Worm (Caenorhabditis elegans): ENCODE results near the gene C34D4.10.

The C34D4.10 gene

DNA sequence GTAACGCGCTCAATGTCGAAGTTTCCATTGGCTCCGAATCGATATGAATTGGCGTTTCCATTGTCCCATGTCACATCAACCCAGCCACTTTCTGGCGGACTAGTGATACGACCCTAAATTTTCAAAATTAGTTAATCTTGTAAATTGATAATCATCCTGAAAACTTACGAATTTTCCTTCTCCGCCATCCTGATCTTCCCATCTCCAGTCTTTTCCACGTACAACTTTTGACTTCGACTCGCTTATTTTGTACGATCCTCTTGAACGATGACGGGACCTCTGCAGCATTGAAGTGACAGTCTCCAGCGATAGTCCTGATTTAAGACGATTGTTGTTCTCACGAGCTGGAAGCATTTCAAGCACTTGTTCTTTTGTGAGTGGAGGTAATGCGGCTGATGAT, 17.9 kb upstream of the C34D4.10 start:
- TF ChIP-seq unc-62 (GFP tag; optimal IDR thresholded peaks at IDR 0.05 in 1 of 2) (peak in 1 of 2 experiments; percentile 97), unc-62 (tag; optimal IDR thresholded peaks at IDR 0.05) (no peak), dmd-8 (GFP tag; IDR thresholded peaks at IDR 0.05) (no peak)

ce11 chrIV:7133983-7134382, 12.8 kb upstream of the C34D4.10 start, which contains the start of gene mutd-1:
Gene mutd-1 (minus strand): TSS chrIV:7134083.
- TF ChIP-seq daf-19 (GFP tag; conservative IDR thresholded peaks at IDR 0.05) (no peak), aha-1 (tag) (peak; percentile 1), lsy-2 (tag; optimal IDR thresholded peaks at IDR 0.05) (peak in 1 of 2 experiments; percentile 6)

- TF ChIP-seq lin-1 (GFP tag; IDR thresholded peaks at IDR 0.05) (no peak), tag-97 (GFP tag; IDR thresholded peaks at IDR 0.05) (no peak), F10B5.3 (tag; optimal IDR thresholded peaks at IDR 0.05) (no peak), lin-39 (tag; optimal IDR thresholded peaks at IDR 0.05) (no peak), nhr-42 (GFP tag; IDR thresholded peaks at IDR 0.05) (no peak), ama-1 (optimal IDR thresholded peaks at IDR 0.05) (peak; percentile 11), ztf-11 (tag; optimal IDR thresholded peaks at IDR 0.05) (no peak), egl-27 (tag; optimal IDR thresholded peaks at IDR 0.05) (no peak), nhr-25 (tag; optimal IDR thresholded peaks at IDR 0.05; ENCODE audit: borderline replicate concordance, insufficient read depth) (no peak), rbr-2 (tag; optimal IDR thresholded peaks at IDR 0.05) (no peak), ZK546.5 (tag; optimal IDR thresholded peaks at IDR 0.05) (no peak), pha-4 (GFP tag; IDR thresholded peaks at IDR 0.05) (no peak), pha-4 (tag; optimal IDR thresholded peaks at IDR 0.05) (no peak), daf-8 (GFP tag; IDR thresholded peaks at IDR 0.05) (no peak), dpl-1 (GFP tag; optimal IDR thresholded peaks at IDR 0.05) (peak; percentile 33), skn-1 (tag; optimal IDR thresholded peaks at IDR 0.05) (no peak), R02D3.7 (tag; optimal IDR thresholded peaks at IDR 0.05) (no peak), ztf-7 (tag; optimal IDR thresholded peaks at IDR 0.05) (no peak), lin-38 (GFP tag; IDR thresholded peaks at IDR 0.05) (no peak), fos-1 (tag; optimal IDR thresholded peaks at IDR 0.05) (no peak), nhr-102 (tag; optimal IDR thresholded peaks at IDR 0.05) (no peak), hmg-1.1 (GFP tag; IDR thresholded peaks at IDR 0.05) (no peak), spr-1 (tag; optimal IDR thresholded peaks at IDR 0.05) (no peak), unc-62 (GFP tag; optimal IDR thresholded peaks at IDR 0.05 in 1 of 2) (peak in 1 of 2 experiments; percentile 61), unc-62 (tag; optimal IDR thresholded peaks at IDR 0.05) (no peak), zfp-3 (GFP tag; conservative IDR thresholded peaks at IDR 0.05) (no peak), nhr-48 (tag; optimal IDR thresholded peaks at IDR 0.05) (no peak), hif-1 (tag; optimal IDR thresholded peaks at IDR 0.05) (no peak), ctbp-1 (GFP tag; IDR thresholded peaks at IDR 0.05) (no peak), dve-1 (tag; optimal IDR thresholded peaks at IDR 0.05; ENCODE audit: insufficient read depth) (peak; percentile 7), mes-2 (tag; optimal IDR thresholded peaks at IDR 0.05; ENCODE audit: poor library complexity, severe bottlenecking) (peak; percentile 52), nhr-6 (tag; optimal IDR thresholded peaks at IDR 0.05) (no peak), fkh-10 (GFP tag; optimal IDR thresholded peaks at IDR 0.05) (no peak), gei-8 (GFP tag; optimal IDR thresholded peaks at IDR 0.05) (no peak), daf-12 (tag; optimal IDR thresholded peaks at IDR 0.05) (no peak), hlh-30 (tag; optimal IDR thresholded peaks at IDR 0.05; ENCODE audit: insufficient read depth) (no peak), vab-7 (GFP tag; IDR thresholded peaks at IDR 0.05) (no peak), Y48G9A.11 (GFP tag; IDR thresholded peaks at IDR 0.05) (no peak), lsy-2 (tag; optimal IDR thresholded peaks at IDR 0.05) (peak in 1 of 2 experiments; percentile 43), ceh-28 (tag; optimal IDR thresholded peaks at IDR 0.05) (no peak)
Measured at ce11 chrIV:7133140-7133539, 11.9 kb upstream of the C34D4.10 start, which contains the start of gene cyn-12. Gene cyn-12 (minus strand): TSS chrIV:7133217.

Measured in whole organism, L4 larva.